Worm (Caenorhabditis elegans): Measurements from ENCODE around the gene Y47D3B.4.

ce11 chrIII:11459041-11459440, 53.9 kb downstream of the Y47D3B.4 start:
- no peak for TF ChIP-seq W03F9.2 (tag; optimal IDR thresholded peaks at IDR 0.05)
- no peak for TF ChIP-seq him-1 (tag; optimal IDR thresholded peaks at IDR 0.05)
- TF ChIP-seq dao-5 (tag; optimal IDR thresholded peaks at IDR 0.05), result no peak

Data from whole organism, L4/young adult.